Fruit fly (Drosophila melanogaster) whole organism, embryonic: ENCODE measurements around the gene CG15461.

ENCODE experiments used
- CG10959 ChIP-seq: fragments of 200-800 bp; sonication (Bioruptor generic); IDR thresholded peaks from 2 replicates; pipeline ENCODE4 v1.3.6; 2022; ENCODE audit warnings: missing biosample characterization, missing genetic modification characterization
- CG10979 ChIP-seq: fragments of 200-800 bp; sonication (Bioruptor generic); optimal IDR thresholded peaks from 2 replicates; lab custom pipeline; 2018; ENCODE audit warnings: missing biosample characterization, mild to moderate bottlenecking, missing genetic modification characterization, moderate library complexity
- CG11247 ChIP-seq: fragments of 200-800 bp; sonication (Bioruptor generic); IDR thresholded peaks from 2 replicates; pipeline ENCODE4 v1.3.6; 2022; ENCODE audit warnings: missing biosample characterization, missing genetic modification characterization
- CG12155 ChIP-seq: fragments of 200-800 bp; sonication (Bioruptor generic); optimal IDR thresholded peaks from 3 replicates; lab custom pipeline; 2016; ENCODE audit warnings: missing biosample characterization, missing genetic modification characterization
- CG12236 ChIP-seq: fragments of 200-800 bp; sonication (Bioruptor generic); optimal IDR thresholded peaks from 2 replicates; lab custom pipeline; 2016; ENCODE audit warnings: missing biosample characterization, missing genetic modification characterization
- CG12744 ChIP-seq: fragments of 200-800 bp; sonication (Bioruptor generic); optimal IDR thresholded peaks from 2 replicates; lab custom pipeline; 2016; ENCODE audit warnings: missing biosample characterization, missing genetic modification characterization
- CG15514 ChIP-seq: fragments of 200-800 bp; sonication (Bioruptor generic); optimal IDR thresholded peaks from 3 replicates; lab custom pipeline; 2017; ENCODE audit warnings: missing biosample characterization, missing genetic modification characterization, mild to moderate bottlenecking, moderate library complexity, missing genetic modification reagents
- CG17829 ChIP-seq: fragments of 200-800 bp; optimal IDR thresholded peaks from 2 replicates; lab custom pipeline; 2019; ENCODE audit warnings: missing biosample characterization, mild to moderate bottlenecking, missing genetic modification characterization, moderate library complexity
- CG30020 ChIP-seq: fragments of 200-800 bp; optimal IDR thresholded peaks from 2 replicates; lab custom pipeline; 2019; ENCODE audit warnings: missing biosample characterization, mild to moderate bottlenecking, missing genetic modification characterization, moderate library complexity
- CG34376 ChIP-seq: fragments of 200-800 bp; sonication (Bioruptor generic); optimal IDR thresholded peaks from 2 replicates; lab custom pipeline; 2018; ENCODE audit warnings: missing biosample characterization, mild to moderate bottlenecking, missing genetic modification characterization
- CG34422 ChIP-seq: fragments of 200-800 bp; sonication (Bioruptor generic); IDR thresholded peaks from 3 replicates; pipeline ENCODE4 v1.3.6; 2022; ENCODE audit warnings: missing biosample characterization, missing genetic modification characterization
- CG4328 ChIP-seq: fragments of 200-800 bp; sonication (Bioruptor generic); optimal IDR thresholded peaks from 3 replicates; lab custom pipeline; 2017; ENCODE audit warnings: missing biosample characterization, missing genetic modification reagents, missing genetic modification characterization
- CG8388 ChIP-seq: fragments of 200-800 bp; sonication (Bioruptor generic); optimal IDR thresholded peaks from 2 replicates; lab custom pipeline; 2019; ENCODE audit warnings: missing biosample characterization, mild to moderate bottlenecking, missing genetic modification characterization, moderate library complexity
- Camta ChIP-seq: fragments of 200-800 bp; sonication (Bioruptor generic); optimal IDR thresholded peaks from 2 replicates; lab custom pipeline; 2016; ENCODE audit warnings: missing biosample characterization, missing genetic modification characterization
- D19B ChIP-seq: fragments of 200-800 bp; sonication (Bioruptor generic); optimal IDR thresholded peaks from 2 replicates; lab custom pipeline; 2017; ENCODE audit warnings: missing biosample characterization, mild to moderate bottlenecking, missing genetic modification characterization
- Dll ChIP-seq: fragments of 200-800 bp; sonication (Bioruptor generic); IDR thresholded peaks from 4 replicates; pipeline ENCODE4 v1.3.6; 2022; ENCODE audit warnings: missing biosample characterization, missing genetic modification characterization; ENCODE audit not compliant: partially characterized antibody
- H15 ChIP-seq: fragments of 200-800 bp; sonication (Bioruptor generic); IDR thresholded peaks from 3 replicates; pipeline ENCODE4 v1.3.6; 2022; ENCODE audit warnings: missing biosample characterization, missing genetic modification characterization
- HHEX ChIP-seq: fragments of 200-800 bp; sonication (Bioruptor generic); optimal IDR thresholded peaks from 3 replicates; lab custom pipeline; 2017; ENCODE audit warnings: missing biosample characterization, mild to moderate bottlenecking, missing genetic modification characterization, missing genetic modification reagents
- Hey ChIP-seq: fragments of 200-800 bp; sonication (Bioruptor generic); optimal IDR thresholded peaks from 3 replicates; lab custom pipeline; 2018; ENCODE audit warnings: missing biosample characterization, mild to moderate bottlenecking, missing genetic modification characterization
- HmgZ ChIP-seq: fragments of 200-800 bp; sonication (Bioruptor generic); optimal IDR thresholded peaks from 2 replicates; lab custom pipeline; 2018; ENCODE audit warnings: missing biosample characterization, mild to moderate bottlenecking, missing genetic modification characterization
- Lhr ChIP-seq: fragments of 200-800 bp; sonication (Bioruptor generic); optimal IDR thresholded peaks from 3 replicates; lab custom pipeline; 2017; ENCODE audit warnings: mild to moderate bottlenecking, missing biosample characterization, missing genetic modification reagents, missing genetic modification characterization
- Lpt ChIP-seq: fragments of >200 bp; optimal IDR thresholded peaks from 2 replicates; lab custom pipeline; 2018; ENCODE audit warnings: missing biosample characterization, missing genetic modification characterization
- MESR4 ChIP-seq: fragments of 200-800 bp; sonication (Bioruptor generic); optimal IDR thresholded peaks from 2 replicates; lab custom pipeline; 2018; ENCODE audit warnings: missing biosample characterization, mild to moderate bottlenecking, missing genetic modification characterization, moderate library complexity
- Nf-YC ChIP-seq: fragments of 200-800 bp; optimal IDR thresholded peaks from 3 replicates; lab custom pipeline; 2019; ENCODE audit warnings: missing biosample characterization, mild to moderate bottlenecking, missing genetic modification characterization, moderate library complexity
- Oli ChIP-seq: fragments of 200-800 bp; sonication (Bioruptor generic); optimal IDR thresholded peaks from 2 replicates; lab custom pipeline; 2018; ENCODE audit warnings: missing biosample characterization, mild to moderate bottlenecking, missing genetic modification characterization, moderate library complexity
- Sox100B ChIP-seq: fragments of 200-800 bp; sonication (Bioruptor generic); optimal IDR thresholded peaks from 3 replicates; lab custom pipeline; 2018; ENCODE audit warnings: missing biosample characterization, mild to moderate bottlenecking, missing genetic modification characterization
- Sox102F ChIP-seq: fragments of 200-800 bp; sonication (Bioruptor generic); optimal IDR thresholded peaks from 2 replicates; lab custom pipeline; 2018; ENCODE audit warnings: missing biosample characterization, mild to moderate bottlenecking, missing genetic modification characterization, moderate library complexity
- Stat92E ChIP-seq, 3 experiments: fragments of >200 bp in 2 of 3; fragments of 200-800 bp in 1 of 3; sonication (Bioruptor generic) in 1 of 3; optimal IDR thresholded peaks; 2 replicates each; lab custom pipeline; 2017 to 2019; ENCODE audit warnings: missing biosample characterization in 3 of 3, missing genetic modification characterization in 3 of 3, mild to moderate bottlenecking in 1 of 3, moderate library complexity in 1 of 3
- Usf ChIP-seq: fragments of 200-800 bp; sonication (Bioruptor generic); optimal IDR thresholded peaks from 2 replicates; lab custom pipeline; 2017; ENCODE audit warnings: missing genotype, missing biosample characterization, missing genetic modification characterization
- Xbp1 ChIP-seq: fragments of 200-800 bp; sonication (Bioruptor generic); optimal IDR thresholded peaks from 3 replicates; lab custom pipeline; 2016; ENCODE audit warnings: missing biosample characterization, mild to moderate bottlenecking, missing genetic modification characterization
- aop ChIP-seq: fragments of 200-800 bp; sonication (Bioruptor generic); IDR thresholded peaks from 2 replicates; pipeline ENCODE4 v1.3.6; 2022; ENCODE audit warnings: missing biosample characterization, missing genetic modification characterization
- bsh ChIP-seq, 2 experiments: fragments of 200-800 bp; sonication (Bioruptor generic); optimal IDR thresholded peaks; 2 replicates each; lab custom pipeline; 2017 to 2018; ENCODE audit warnings: mild to moderate bottlenecking in 2 of 2, missing biosample characterization in 2 of 2, missing genetic modification characterization in 2 of 2, moderate library complexity in 1 of 2
- chm ChIP-seq: fragments of 200-800 bp; sonication (Bioruptor generic); IDR thresholded peaks from 2 replicates; pipeline ENCODE4 v1.3.6; 2022; ENCODE audit warnings: missing biosample characterization, missing genetic modification characterization
- dpn ChIP-seq, 2 experiments: fragments of 200-800 bp; sonication (Bioruptor generic); optimal IDR thresholded peaks; 3 replicates each; lab custom pipeline; 2016; ENCODE audit warnings: missing biosample characterization in 2 of 2, missing genetic modification characterization in 2 of 2
- dysf ChIP-seq: fragments of 200-800 bp; sonication (Bioruptor generic); IDR thresholded peaks from 3 replicates; pipeline ENCODE4 v1.3.6; 2022; ENCODE audit warnings: missing biosample characterization, missing genetic modification characterization
- exex ChIP-seq: fragments of 200-800 bp; sonication (Bioruptor generic); optimal IDR thresholded peaks from 4 replicates; lab custom pipeline; 2018; ENCODE audit warnings: missing biosample characterization, mild to moderate bottlenecking, missing genetic modification characterization, moderate library complexity
- fd3F ChIP-seq: fragments of 200-800 bp; sonication (Bioruptor generic); optimal IDR thresholded peaks from 2 replicates; lab custom pipeline; 2018; ENCODE audit warnings: missing biosample characterization, mild to moderate bottlenecking, missing genetic modification characterization, moderate library complexity
- fu2 ChIP-seq: fragments of 200-800 bp; sonication (Bioruptor generic); optimal IDR thresholded peaks from 2 replicates; lab custom pipeline; 2016; ENCODE audit warnings: missing biosample characterization, missing genetic modification characterization
- grn ChIP-seq: fragments of 200-800 bp; sonication (Bioruptor generic); optimal IDR thresholded peaks from 3 replicates; lab custom pipeline; 2017; ENCODE audit warnings: missing biosample characterization, missing genetic modification characterization
- gsb ChIP-seq: fragments of 200-800 bp; sonication (Bioruptor generic); IDR thresholded peaks from 2 replicates; pipeline ENCODE4 v1.3.6; 2022; ENCODE audit warnings: missing biosample characterization, missing genetic modification characterization
- gsb-n ChIP-seq: fragments of 200-800 bp; sonication (Bioruptor generic); optimal IDR thresholded peaks from 3 replicates; lab custom pipeline; 2018; ENCODE audit warnings: missing biosample characterization, mild to moderate bottlenecking, missing genetic modification characterization
- nerfin-1 ChIP-seq: fragments of 200-800 bp; sonication (Bioruptor generic); optimal IDR thresholded peaks from 3 replicates; lab custom pipeline; 2019; ENCODE audit warnings: missing biosample characterization, mild to moderate bottlenecking, missing genetic modification characterization, moderate library complexity
- nerfin-2 ChIP-seq: fragments of 200-800 bp; sonication (Bioruptor generic); IDR thresholded peaks from 2 replicates; pipeline ENCODE4 v1.3.6; 2022; ENCODE audit warnings: missing biosample characterization, missing genetic modification characterization; ENCODE audit not compliant: partially characterized antibody
- nmo ChIP-seq: fragments of 200-800 bp; sonication (Bioruptor generic); optimal IDR thresholded peaks from 2 replicates; lab custom pipeline; 2018; ENCODE audit warnings: missing biosample characterization, mild to moderate bottlenecking, missing genetic modification characterization, moderate library complexity
- pnt ChIP-seq: fragments of 200-800 bp; sonication (Bioruptor generic); optimal IDR thresholded peaks from 3 replicates; lab custom pipeline; 2016; ENCODE audit warnings: missing biosample characterization, missing genetic modification characterization
- psq ChIP-seq: fragments of 200-800 bp; sonication (Bioruptor generic); optimal IDR thresholded peaks from 2 replicates; lab custom pipeline; 2017; ENCODE audit warnings: missing biosample characterization, missing genetic modification characterization
- sob ChIP-seq: fragments of 200-800 bp; sonication (Bioruptor generic); IDR thresholded peaks from 2 replicates; pipeline ENCODE4 v1.3.6; 2022; ENCODE audit warnings: missing biosample characterization, missing genetic modification characterization
- tin ChIP-seq: fragments of 200-800 bp; sonication (Bioruptor generic); optimal IDR thresholded peaks from 3 replicates; lab custom pipeline; 2016; ENCODE audit warnings: missing biosample characterization, missing genetic modification characterization
- wdn ChIP-seq: fragments of 200-800 bp; sonication (Bioruptor generic); IDR thresholded peaks from 2 replicates; pipeline ENCODE4 v1.3.6; 2022; ENCODE audit warnings: missing biosample characterization, missing genetic modification characterization
- zfh1 ChIP-seq: fragments of 200-800 bp; sonication (Bioruptor generic); IDR thresholded peaks from 3 replicates; pipeline ENCODE4 v1.3.6; 2022; ENCODE audit warnings: missing biosample characterization, missing genetic modification characterization

The CG15461 gene

DNA sequence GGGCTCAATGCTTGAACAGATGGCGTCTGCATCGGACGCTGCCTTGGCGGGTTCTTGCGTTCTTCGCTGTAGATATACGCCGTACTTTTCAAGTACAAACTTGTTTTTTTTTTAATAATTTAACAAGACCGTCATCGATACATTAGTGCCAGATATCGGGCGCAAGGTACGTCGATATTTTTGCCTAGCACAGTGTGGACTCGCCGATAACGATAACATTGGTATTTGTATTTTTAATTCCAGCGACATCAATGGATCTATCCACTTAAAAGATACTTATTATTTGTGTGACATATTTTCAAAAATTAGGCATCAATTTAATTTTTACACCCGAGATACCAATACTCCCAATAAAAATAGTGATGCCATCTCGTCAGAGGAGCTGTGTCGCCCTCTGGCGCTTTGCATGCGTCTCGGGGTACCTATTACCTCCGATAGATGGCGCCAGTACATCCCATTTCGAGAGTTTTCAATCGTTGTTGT is 38.8 kb downstream of the CG15461 start, which contains the start of gene Tak1 (continued):
- TF ChIP-seq sob (GFP tag; lab: Robert Waterston, UW) (peak; percentile 47; the same call in 1 of the 2 replicates), Hey (tag; lab: Kevin White, UChicago) (no peak), CG8388 (GFP tag; lab: Kevin White, UChicago) (no peak), CG10959 (GFP tag; lab: Robert Waterston, UW) (peak; percentile 42), HmgZ (tag; lab: Kevin White, UChicago) (peak; percentile 39), bsh (GFP tag; optimal IDR thresholded peaks at IDR 0.05; lab: Kevin White, UChicago) (peak in 1 of 2 experiments; percentile 46), dpn (GFP tag; optimal IDR thresholded peaks at IDR 0.05; lab: Kevin White, UChicago) (peak; percentile 53 to 72), Sox100B (GFP tag; lab: Kevin White, UChicago) (no peak), nerfin-2 (peak; percentile 85), gsb (peak; percentile 31; the same call in 1 of the 2 replicates), Lpt (no peak), chm (GFP tag; lab: Robert Waterston, UW) (no peak), CG11247 (GFP tag; lab: Robert Waterston, UW) (peak; percentile 82), CG34376 (GFP tag; lab: Kevin White, UChicago) (peak; percentile 48), CG17829 (peak; percentile 60), CG12236 (GFP tag; lab: Kevin White, UChicago) (no peak), fu2 (peak; percentile 2), Usf (GFP tag; lab: Kevin White, UChicago) (no peak), fd3F (GFP tag; lab: Kevin White, UChicago) (peak; percentile 3), nerfin-1 (tag; lab: Kevin White, UChicago) (peak; percentile 54), CG34422 (GFP tag; lab: Robert Waterston, UW) (peak; percentile 55; the same call in 2 of the 3 replicates), tin (GFP tag; lab: Kevin White, UChicago) (peak; percentile 73), CG12744 (GFP tag; lab: Kevin White, UChicago) (peak; percentile 48), Lhr (peak; percentile 74), H15 (peak; percentile 48; the same call in 1 of the 3 replicates), CG10979 (tag; lab: Kevin White, UChicago) (peak; percentile 32), Nf-YC (peak; percentile 34), CG15514 (GFP tag; lab: Kevin White, UChicago) (peak; percentile 52), MESR4 (peak; percentile 80), Camta (GFP tag; lab: Kevin White, UChicago) (peak; percentile 52), Stat92E (GFP tag; optimal IDR thresholded peaks at IDR 0.05; lab: Kevin White, UChicago) (peak in 1 of 3 experiments; percentile 1), gsb-n (tag; lab: Kevin White, UChicago) (no peak), Xbp1 (GFP tag; lab: Kevin White, UChicago) (peak; percentile 77), pnt (GFP tag; lab: Kevin White, UChicago) (peak; percentile 51), grn (GFP tag; lab: Kevin White, UChicago) (no peak), nmo (GFP tag; lab: Kevin White, UChicago) (peak; percentile 48), Oli (tag; lab: Kevin White, UChicago) (peak; percentile 18), Sox102F (GFP tag; lab: Kevin White, UChicago) (peak; percentile 61), HHEX (peak; percentile 12), Dll (GFP tag; lab: Robert Waterston, UW) (peak; percentile 82), CG12155 (peak; percentile 30), D19B (GFP tag; lab: Kevin White, UChicago) (no peak), psq (GFP tag; lab: Kevin White, UChicago) (no peak), CG30020 (tag; lab: Kevin White, UChicago) (peak; percentile 60), dysf (GFP tag; lab: Robert Waterston, UW) (peak; percentile 69; the same call in 2 of the 3 replicates), wdn (GFP tag; lab: Robert Waterston, UW) (no peak), exex (tag; lab: Kevin White, UChicago) (peak; percentile 0), zfh1 (GFP tag; lab: Robert Waterston, UW) (peak; percentile 52; the same call in 2 of the 3 replicates), CG4328 (GFP tag; lab: Kevin White, UChicago) (peak; percentile 44), aop (GFP tag; lab: Robert Waterston, UW) (no peak)
